Worm (Caenorhabditis elegans) whole organism, young adult: Measurements from ENCODE around the gene ZC155.4.

Experiments used
- B0019.2 ChIP-seq: fragments of 200-800 bp; sonication (Bioruptor generic); conservative IDR thresholded peaks from 2 replicates; pipeline ENCODE4 v1.3.6; 2022; ENCODE audit warnings: missing genetic modification reagents, missing genetic modification characterization, missing compliant biosample characterization
- B0261.1 ChIP-seq: sonication (generic microtip); optimal IDR thresholded peaks from 2 replicates; lab custom pipeline; 2016; ENCODE audit warnings: mild to moderate bottlenecking, missing genetic modification characterization, moderate library complexity, missing compliant biosample characterization
- D2030.7 ChIP-seq: fragments of 200-800 bp; sonication (Bioruptor generic); IDR thresholded peaks from 2 replicates; pipeline ENCODE4 v1.3.6; 2022; ENCODE audit warnings: missing genetic modification reagents, missing genetic modification characterization, missing compliant biosample characterization
- F10E7.11 ChIP-seq: sonication (generic microtip); optimal IDR thresholded peaks from 2 replicates; lab custom pipeline; 2017; ENCODE audit warnings: mild to moderate bottlenecking, missing genetic modification characterization, moderate library complexity, missing compliant biosample characterization
- F33H1.4 ChIP-seq: fragments of 200-800 bp; sonication (Bioruptor generic); IDR thresholded peaks from 2 replicates; pipeline ENCODE4 v1.3.6; 2022; ENCODE audit warnings: missing genetic modification reagents, missing genetic modification characterization, missing compliant biosample characterization
- F39B2.1 ChIP-seq: fragments of 200-800 bp; sonication (Bioruptor generic); IDR thresholded peaks from 2 replicates; pipeline ENCODE4 v1.3.6; 2022; ENCODE audit warnings: missing genetic modification reagents, missing genetic modification characterization, missing compliant biosample characterization
- T07F8.4 ChIP-seq: sonication (generic microtip); optimal IDR thresholded peaks from 2 replicates; lab custom pipeline; 2016; ENCODE audit warnings: mild to moderate bottlenecking, missing genetic modification characterization, moderate library complexity, missing compliant biosample characterization
- Y56A3A.18 ChIP-seq: fragments of 200-800 bp; sonication (Bioruptor generic); IDR thresholded peaks from 2 replicates; pipeline ENCODE4 v1.3.6; 2022; ENCODE audit warnings: missing genetic modification reagents, missing genetic modification characterization, missing compliant biosample characterization
- Y79H2A.3 ChIP-seq: fragments of 200-800 bp; sonication (Bioruptor generic); conservative IDR thresholded peaks from 2 replicates; pipeline ENCODE4 v1.3.6; 2022; ENCODE audit warnings: missing genetic modification reagents, missing genetic modification characterization, missing compliant biosample characterization
- Y95B8A.8 ChIP-seq: fragments of 200-800 bp; sonication (Bioruptor generic); IDR thresholded peaks from 2 replicates; pipeline ENCODE4 v1.3.6; 2022; ENCODE audit warnings: missing genetic modification reagents, missing genetic modification characterization, missing compliant biosample characterization
- aptf-2 ChIP-seq: fragments of 200-800 bp; sonication (Bioruptor generic); conservative IDR thresholded peaks from 2 replicates; pipeline ENCODE4 v1.3.6; 2022; ENCODE audit warnings: missing genetic modification reagents, missing genetic modification characterization, missing compliant biosample characterization
- attf-3 ChIP-seq: fragments of 200-800 bp; sonication (Bioruptor generic); conservative IDR thresholded peaks from 2 replicates; pipeline ENCODE4 v1.3.6; 2022; ENCODE audit warnings: missing genetic modification reagents, missing genetic modification characterization, missing compliant biosample characterization
- bed-2 ChIP-seq: fragments of 200-800 bp; sonication (Bioruptor generic); IDR thresholded peaks from 2 replicates; pipeline ENCODE4 v1.3.6; 2022; ENCODE audit warnings: missing genetic modification reagents, missing genetic modification characterization, missing compliant biosample characterization
- ceh-40 ChIP-seq: fragments of 200-800 bp; sonication (Bioruptor generic); IDR thresholded peaks from 2 replicates; pipeline ENCODE4 v1.3.6; 2022; ENCODE audit warnings: missing genetic modification characterization, missing compliant biosample characterization
- ceh-79 ChIP-seq: sonication (generic microtip); optimal IDR thresholded peaks from 2 replicates; lab custom pipeline; 2017; ENCODE audit warnings: mild to moderate bottlenecking, missing genetic modification characterization, missing compliant biosample characterization
- ceh-91 ChIP-seq: fragments of 200-800 bp; sonication (Bioruptor generic); IDR thresholded peaks from 2 replicates; pipeline ENCODE4 v1.3.6; 2022; ENCODE audit warnings: missing genetic modification reagents, missing genetic modification characterization, missing compliant biosample characterization
- die-1 ChIP-seq: sonication (generic microtip); optimal IDR thresholded peaks from 2 replicates; lab custom pipeline; 2016; ENCODE audit warnings: missing genotype, mild to moderate bottlenecking, missing genetic modification characterization, missing compliant biosample characterization
- dox-1 ChIP-seq: fragments of 200-800 bp; sonication (Bioruptor generic); IDR thresholded peaks from 2 replicates; pipeline ENCODE4 v1.3.6; 2022; ENCODE audit warnings: missing genetic modification reagents, missing genetic modification characterization, missing compliant biosample characterization
- egl-44 ChIP-seq: fragments of 200-800 bp; sonication (Bioruptor generic); IDR thresholded peaks from 2 replicates; pipeline ENCODE4 v1.3.6; 2022; ENCODE audit warnings: missing genetic modification reagents, missing genetic modification characterization, missing compliant biosample characterization
- egrh-3 ChIP-seq: fragments of 200-800 bp; sonication (Bioruptor generic); IDR thresholded peaks from 2 replicates; pipeline ENCODE4 v1.3.6; 2022; ENCODE audit warnings: missing genetic modification reagents, missing genetic modification characterization, missing compliant biosample characterization
- ekl-4 ChIP-seq: fragments of 200-800 bp; sonication (Bioruptor generic); IDR thresholded peaks from 2 replicates; pipeline ENCODE4 v1.3.6; 2022; ENCODE audit warnings: missing genetic modification reagents, missing genetic modification characterization, missing compliant biosample characterization
- fkh-3 ChIP-seq: sonication (generic microtip); optimal IDR thresholded peaks from 2 replicates; lab custom pipeline; 2016; ENCODE audit warnings: mild to moderate bottlenecking, missing genetic modification characterization, missing compliant biosample characterization
- him-1 ChIP-seq: sonication (generic microtip); optimal IDR thresholded peaks from 2 replicates; lab custom pipeline; 2016; ENCODE audit warnings: missing genotype, missing genetic modification reagents, missing genetic modification characterization, missing compliant biosample characterization
- hmg-1.2 ChIP-seq: fragments of 200-800 bp; sonication (Bioruptor generic); IDR thresholded peaks from 2 replicates; pipeline ENCODE4 v1.3.6; 2022; ENCODE audit warnings: missing genetic modification reagents, missing genetic modification characterization, missing compliant biosample characterization
- hmg-20 ChIP-seq: fragments of 200-800 bp; sonication (Bioruptor generic); IDR thresholded peaks from 2 replicates; pipeline ENCODE4 v1.3.6; 2022; ENCODE audit warnings: missing genetic modification reagents, missing genetic modification characterization, missing compliant biosample characterization
- lag-1 ChIP-seq: fragments of 200-800 bp; sonication (Bioruptor generic); IDR thresholded peaks from 2 replicates; pipeline ENCODE4 v1.3.6; 2022; ENCODE audit warnings: missing genetic modification reagents, missing genetic modification characterization, missing compliant biosample characterization
- let-526 ChIP-seq: fragments of 200-800 bp; sonication (Bioruptor generic); IDR thresholded peaks from 2 replicates; pipeline ENCODE4 v1.3.6; 2022; ENCODE audit warnings: missing genetic modification reagents, missing genetic modification characterization, missing compliant biosample characterization
- let-607 ChIP-seq, 2 experiments: fragments of 200-800 bp in 1 of 2; sonication (Bioruptor generic) in 1 of 2; sonication (generic microtip) in 1 of 2; optimal IDR thresholded peaks; 2 replicates each; lab custom pipeline; 2016 to 2018; ENCODE audit warnings: mild to moderate bottlenecking in 2 of 2, missing compliant biosample characterization in 2 of 2, missing genetic modification characterization in 2 of 2, moderate library complexity in 2 of 2, missing genotype in 1 of 2
- lin-54 ChIP-seq: fragments of 200-800 bp; sonication (Bioruptor generic); optimal IDR thresholded peaks from 2 replicates; lab custom pipeline; 2018; ENCODE audit warnings: mild to moderate bottlenecking, missing genetic modification characterization, missing compliant biosample characterization
- lsl-1 ChIP-seq: fragments of 200-800 bp; sonication (Bioruptor generic); optimal IDR thresholded peaks from 2 replicates; lab custom pipeline; 2018; ENCODE audit warnings: mild to moderate bottlenecking, missing genetic modification characterization, moderate library complexity, missing compliant biosample characterization
- madf-10 ChIP-seq: sonication (generic microtip); optimal IDR thresholded peaks from 2 replicates; lab custom pipeline; 2016; ENCODE audit warnings: mild to moderate bottlenecking, missing genetic modification characterization, missing compliant biosample characterization
- madf-3 ChIP-seq: fragments of 200-800 bp; sonication (Bioruptor generic); IDR thresholded peaks from 2 replicates; pipeline ENCODE4 v1.3.6; 2022; ENCODE audit warnings: missing genetic modification reagents, missing genetic modification characterization, missing compliant biosample characterization
- nfya-1 ChIP-seq: sonication (generic microtip); optimal IDR thresholded peaks from 2 replicates; lab custom pipeline; 2017; ENCODE audit warnings: antibody characterized with exemption, missing compliant biosample characterization, missing genetic modification characterization, borderline replicate concordance; ENCODE audit not compliant: insufficient read depth
- nfyb-1 ChIP-seq: fragments of 200-800 bp; sonication (Bioruptor generic); IDR thresholded peaks from 2 replicates; pipeline ENCODE4 v1.3.6; 2022; ENCODE audit warnings: missing genetic modification reagents, missing genetic modification characterization, missing compliant biosample characterization
- nhr-80 ChIP-seq: sonication (generic microtip); optimal IDR thresholded peaks from 2 replicates; lab custom pipeline; 2016; ENCODE audit warnings: missing genetic modification characterization, missing compliant biosample characterization
- pbrm-1 ChIP-seq: fragments of 200-800 bp; sonication (Bioruptor generic); IDR thresholded peaks from 2 replicates; pipeline ENCODE4 v1.3.6; 2022; ENCODE audit warnings: missing genetic modification reagents, missing genetic modification characterization, missing compliant biosample characterization
- rec-8 ChIP-seq, 2 experiments: sonication (generic microtip); optimal IDR thresholded peaks; 2 replicates each; lab custom pipeline; 2016; ENCODE audit warnings: mild to moderate bottlenecking in 2 of 2, missing genetic modification characterization in 2 of 2, missing genetic modification reagents in 2 of 2, missing genotype in 2 of 2, missing biosample characterization in 1 of 2, missing compliant biosample characterization in 1 of 2, moderate library complexity in 1 of 2
- snpc-4 ChIP-seq, 5 experiments: fragments of 150-350 bp in 1 of 5; sonication (generic microtip) in 4 of 5; optimal IDR thresholded peaks; 2 replicates each; lab custom pipeline; 2014 to 2018; ENCODE audit warnings: missing genetic modification characterization in 5 of 5, missing biosample characterization in 3 of 5, antibody characterized with exemption in 2 of 5, mild to moderate bottlenecking in 2 of 5, missing compliant biosample characterization in 2 of 5, missing genotype in 2 of 5, moderate library complexity in 2 of 5, missing genetic modification reagents in 1 of 5
- tbp1 ChIP-seq: fragments of 200-800 bp; sonication (Bioruptor generic); optimal IDR thresholded peaks from 2 replicates; lab custom pipeline; 2018; ENCODE audit warnings: mild to moderate bottlenecking, missing genetic modification characterization, missing compliant biosample characterization
- tlf-1 ChIP-seq: fragments of 200-800 bp; sonication (Bioruptor generic); optimal IDR thresholded peaks from 2 replicates; lab custom pipeline; 2018; ENCODE audit warnings: mild to moderate bottlenecking, missing genetic modification characterization, missing compliant biosample characterization
- unc-130 ChIP-seq: sonication (generic microtip); optimal IDR thresholded peaks from 2 replicates; lab custom pipeline; 2016; ENCODE audit warnings: missing genetic modification reagents, missing genetic modification characterization, missing compliant biosample characterization
- unc-62 ChIP-seq: fragments of 150-350 bp; optimal IDR thresholded peaks from 2 replicates; lab custom pipeline; 2014; ENCODE audit warnings: missing biosample characterization, missing genetic modification reagents, missing genetic modification characterization
- zfh-2 ChIP-seq: fragments of 200-800 bp; sonication (Bioruptor generic); conservative IDR thresholded peaks from 2 replicates; pipeline ENCODE4 v1.3.6; 2022; ENCODE audit warnings: missing genetic modification reagents, missing genetic modification characterization, missing compliant biosample characterization
- ztf-26 ChIP-seq: sonication (generic microtip); optimal IDR thresholded peaks from 2 replicates; lab custom pipeline; 2017; ENCODE audit warnings: missing genetic modification characterization, missing compliant biosample characterization
- ztf-28 ChIP-seq: fragments of 200-800 bp; sonication (Bioruptor generic); IDR thresholded peaks from 2 replicates; pipeline ENCODE4 v1.3.6; 2022; ENCODE audit warnings: missing genetic modification reagents, missing genetic modification characterization, missing compliant biosample characterization

Gene ZC155.4

ce11 chrIII:5214162-5214561 is 1.1 kb downstream of the ZC155.4 start:
- no peak for TF ChIP-seq Y79H2A.3
- no peak for TF ChIP-seq ceh-91 (GFP tag; lab: Robert Waterston, UW)
- TF ChIP-seq F39B2.1 (GFP tag; lab: Robert Waterston, UW): no peak
- TF ChIP-seq T07F8.4 (tag; lab: Kevin White, UChicago): no peak
- TF ChIP-seq fkh-3 (tag; lab: Kevin White, UChicago): no peak
- TF ChIP-seq zfh-2 (GFP tag; lab: Robert Waterston, UW): no peak
- no peak for TF ChIP-seq dox-1 (GFP tag; lab: Robert Waterston, UW)
- TF ChIP-seq lsl-1: no peak
- no peak for TF ChIP-seq B0261.1 (tag; lab: Kevin White, UChicago)
- TF ChIP-seq madf-3: no peak
- no peak for TF ChIP-seq unc-62 (GFP tag; lab: Kevin White, UChicago)
- no peak for TF ChIP-seq Y56A3A.18 (GFP tag; lab: Robert Waterston, UW)
- TF ChIP-seq ztf-28: no peak
- TF ChIP-seq D2030.7 (GFP tag; lab: Robert Waterston, UW): no peak
- TF ChIP-seq madf-10: no peak
- no peak for TF ChIP-seq let-607 (tag; optimal IDR thresholded peaks at IDR 0.05; lab: Kevin White, UChicago)
- no peak for TF ChIP-seq ceh-40 (GFP tag; lab: Robert Waterston, UW)
- TF ChIP-seq nfya-1 (tag; lab: Kevin White, UChicago): no peak
- TF ChIP-seq, all 124 proteins: peak for 0

ce11 chrIII:5211137-5211648 is 4.1 kb downstream of the ZC155.4 start:
- peak; percentile 38 for TF ChIP-seq ceh-79 (tag; lab: Kevin White, UChicago)
- peak in 1 of 2 experiments; percentile 28 for TF ChIP-seq rec-8 (tag; optimal IDR thresholded peaks at IDR 0.05; lab: Kevin White, UChicago)
- peak; percentile 81 for TF ChIP-seq tbp1 (GFP tag; lab: Kevin White, UChicago)
- peak; percentile 44 for TF ChIP-seq unc-130 (GFP tag; lab: Kevin White, UChicago)
- TF ChIP-seq let-607 (tag; optimal IDR thresholded peaks at IDR 0.05; lab: Kevin White, UChicago): peak; percentile 48 to 60
- peak; percentile 80 for TF ChIP-seq egrh-3 (GFP tag; lab: Robert Waterston, UW)
- peak; percentile 68 for TF ChIP-seq B0261.1 (tag; lab: Kevin White, UChicago)
- peak; percentile 61 for TF ChIP-seq F33H1.4 (GFP tag; lab: Robert Waterston, UW)
- TF ChIP-seq snpc-4 (GFP tag; optimal IDR thresholded peaks at IDR 0.05; lab: Kevin White, UChicago): peak; percentile 31
- peak in 2 of 4 experiments; percentile 15 to 60 for TF ChIP-seq snpc-4 (tag; optimal IDR thresholded peaks at IDR 0.05; lab: Kevin White, UChicago)
- peak; percentile 94 for TF ChIP-seq egl-44 (GFP tag; lab: Robert Waterston, UW)
- TF ChIP-seq die-1 (tag; lab: Kevin White, UChicago): peak; percentile 80
- TF ChIP-seq him-1 (tag; lab: Kevin White, UChicago): peak; percentile 78
- peak; percentile 78; the same call in 1 of the 2 replicates for TF ChIP-seq bed-2 (GFP tag; lab: Robert Waterston, UW)
- 0 out of 2 replicates have a peak, but pooled peaks have one; percentile 18 for TF ChIP-seq let-526
- peak; percentile 49 for TF ChIP-seq F10E7.11 (tag; lab: Kevin White, UChicago)
- TF ChIP-seq aptf-2: 0 out of 2 replicates have a peak, but pooled peaks have one; percentile 24
- peak; percentile 83 for TF ChIP-seq fkh-3 (tag; lab: Kevin White, UChicago)
- TF ChIP-seq pbrm-1 (GFP tag; lab: Robert Waterston, UW): peak; percentile 60; the same call in 1 of the 2 replicates
- peak; percentile 52 for TF ChIP-seq tlf-1 (GFP tag; lab: Kevin White, UChicago)
- 0 out of 2 replicates have a peak, but pooled peaks have one; percentile 29 for TF ChIP-seq B0019.2 (GFP tag; lab: Robert Waterston, UW)
- TF ChIP-seq ztf-26 (tag; lab: Kevin White, UChicago): peak; percentile 79
- peak; percentile 82 for TF ChIP-seq nhr-80 (tag; lab: Kevin White, UChicago)
- TF ChIP-seq Y95B8A.8: peak; percentile 73; the same call in 1 of the 2 replicates
- TF ChIP-seq lag-1 (GFP tag; lab: Robert Waterston, UW): 0 out of 2 replicates have a peak, but pooled peaks have one; percentile 68
- 0 out of 2 replicates have a peak, but pooled peaks have one; percentile 28 for TF ChIP-seq attf-3 (GFP tag; lab: Robert Waterston, UW)
- peak; percentile 70; the same call in 1 of the 2 replicates for TF ChIP-seq ekl-4 (GFP tag; lab: Robert Waterston, UW)
- TF ChIP-seq hmg-1.2 (GFP tag; lab: Robert Waterston, UW): peak; percentile 69
- peak; percentile 89 for TF ChIP-seq nfyb-1 (GFP tag; lab: Robert Waterston, UW)
- TF ChIP-seq ceh-91 (GFP tag; lab: Robert Waterston, UW): peak; percentile 62; the same call in 1 of the 2 replicates
- peak; percentile 65 for TF ChIP-seq lin-54 (GFP tag; lab: Kevin White, UChicago)
- peak; percentile 20; the same call in 1 of the 2 replicates for TF ChIP-seq hmg-20 (GFP tag; lab: Robert Waterston, UW)
